Fruit fly (Drosophila melanogaster): ENCODE results near the gene bor.

DNA sequence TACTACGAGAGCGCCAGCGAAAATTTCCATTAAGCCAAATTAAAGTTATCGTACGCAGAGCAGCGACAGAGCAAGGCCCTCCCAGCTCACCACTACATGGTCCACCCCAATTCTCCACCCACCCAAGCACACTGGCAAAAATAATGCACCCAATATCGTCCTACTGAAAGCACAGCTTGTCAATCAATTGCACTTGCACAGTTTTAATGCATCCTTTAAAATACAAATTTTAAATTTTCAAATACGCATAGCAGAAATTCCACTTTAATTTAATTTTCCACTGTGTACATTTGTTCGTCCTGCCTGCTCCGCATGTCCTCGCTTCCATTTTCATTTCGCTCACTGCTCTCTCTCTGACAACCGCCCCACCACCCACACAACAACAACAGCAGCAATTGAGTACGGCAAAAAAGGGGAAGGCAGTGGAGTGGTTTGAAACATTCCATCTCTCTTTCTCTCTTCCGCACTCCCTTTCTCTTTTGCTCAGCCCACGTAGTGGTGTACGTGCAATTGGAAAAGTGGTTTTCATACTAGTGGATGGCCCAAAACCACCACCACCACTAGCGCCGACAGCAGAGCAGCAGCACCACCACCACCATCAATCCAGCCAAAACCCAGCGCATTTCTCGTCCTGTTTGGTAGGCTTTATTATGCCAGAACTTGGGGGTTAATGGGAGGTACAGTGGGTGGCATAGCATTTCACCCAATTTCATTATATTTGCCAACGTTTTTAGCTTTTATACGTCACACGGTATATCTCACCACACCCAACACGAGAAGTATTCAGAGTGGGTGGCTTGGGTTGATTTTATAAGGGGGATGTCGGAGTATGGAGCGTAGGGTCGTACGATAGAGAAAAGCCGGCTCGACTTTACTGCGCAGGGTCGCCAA, 16.1 kb downstream of the bor start:
- TF ChIP-seq psq (optimal IDR thresholded peaks at IDR 0.05) (no peak), ttk (optimal IDR thresholded peaks at IDR 0.05) (no peak), insv (optimal IDR thresholded peaks at IDR 0.05) (no peak)
